Fruit fly (Drosophila melanogaster) whole organism, embryonic: ENCODE results near the gene Polr3E.

Experiments used
- Ada2b ChIP-seq: fragments of 200-800 bp; sonication (Bioruptor generic); IDR thresholded peaks from 2 replicates; pipeline ENCODE4 v1.3.6; 2022; ENCODE audit warnings: missing biosample characterization, missing genetic modification characterization
- Asciz ChIP-seq: fragments of 200-800 bp; sonication (Bioruptor generic); optimal IDR thresholded peaks from 2 replicates; lab custom pipeline; 2017; ENCODE audit warnings: missing biosample characterization, mild to moderate bottlenecking, missing genetic modification characterization, missing genetic modification reagents
- Awh ChIP-seq: fragments of 200-800 bp; sonication (Bioruptor generic); IDR thresholded peaks from 2 replicates; pipeline ENCODE4, ENCODE4 v1.3.6; 2022; ENCODE audit warnings: missing biosample characterization, missing genetic modification characterization
- CG10959 ChIP-seq: fragments of 200-800 bp; sonication (Bioruptor generic); IDR thresholded peaks from 2 replicates; pipeline ENCODE4 v1.3.6; 2022; ENCODE audit warnings: missing biosample characterization, missing genetic modification characterization
- CG15514 ChIP-seq: fragments of 200-800 bp; sonication (Bioruptor generic); optimal IDR thresholded peaks from 3 replicates; lab custom pipeline; 2017; ENCODE audit warnings: missing biosample characterization, missing genetic modification characterization, mild to moderate bottlenecking, moderate library complexity, missing genetic modification reagents
- CG15601 ChIP-seq: fragments of 200-800 bp; sonication (Bioruptor generic); optimal IDR thresholded peaks from 3 replicates; lab custom pipeline; 2019; ENCODE audit warnings: missing biosample characterization, mild to moderate bottlenecking, missing genetic modification characterization, moderate library complexity
- CG15696 ChIP-seq: fragments of 200-800 bp; sonication (Bioruptor generic); optimal IDR thresholded peaks from 2 replicates; lab custom pipeline; 2019; ENCODE audit warnings: missing biosample characterization, mild to moderate bottlenecking, missing genetic modification characterization, moderate library complexity
- CG1603 ChIP-seq: fragments of 200-800 bp; sonication (Bioruptor generic); optimal IDR thresholded peaks from 2 replicates; lab custom pipeline; 2019; ENCODE audit warnings: missing biosample characterization, mild to moderate bottlenecking, missing genetic modification characterization, moderate library complexity
- CG18764 ChIP-seq: fragments of 200-800 bp; sonication (Bioruptor generic); optimal IDR thresholded peaks from 3 replicates; lab custom pipeline; 2016; ENCODE audit warnings: missing biosample characterization, missing genetic modification characterization
- CG2889 ChIP-seq: fragments of 200-800 bp; sonication (Bioruptor generic); IDR thresholded peaks from 3 replicates; pipeline ENCODE4 v1.3.6; 2022; ENCODE audit warnings: missing biosample characterization, missing genetic modification characterization
- CG31441 ChIP-seq: fragments of 200-800 bp; sonication (Bioruptor generic); IDR thresholded peaks from 2 replicates; pipeline ENCODE4 v1.3.6; 2022; ENCODE audit warnings: missing biosample characterization, missing genetic modification characterization
- CG3838 ChIP-seq: fragments of 200-800 bp; sonication (Bioruptor generic); optimal IDR thresholded peaks from 3 replicates; lab custom pipeline; 2016; ENCODE audit warnings: missing biosample characterization, missing genetic modification characterization
- CG4424 ChIP-seq: fragments of 200-800 bp; sonication (Bioruptor generic); optimal IDR thresholded peaks from 3 replicates; lab custom pipeline; 2016; ENCODE audit warnings: missing biosample characterization, missing genetic modification characterization
- CG4617 ChIP-seq: fragments of 200-800 bp; sonication (Bioruptor generic); optimal IDR thresholded peaks from 3 replicates; lab custom pipeline; 2016; ENCODE audit warnings: missing biosample characterization, missing genetic modification characterization, borderline replicate concordance
- CG6272 ChIP-seq: fragments of 200-800 bp; sonication (Bioruptor generic); IDR thresholded peaks from 2 replicates; pipeline ENCODE4 v1.3.6; 2022; ENCODE audit warnings: missing biosample characterization, missing genetic modification characterization
- CG6683 ChIP-seq: fragments of 200-800 bp; sonication (Bioruptor generic); optimal IDR thresholded peaks from 2 replicates; lab custom pipeline; 2017; ENCODE audit warnings: missing biosample characterization, mild to moderate bottlenecking, missing genetic modification characterization, missing genetic modification reagents
- CG7556 ChIP-seq: fragments of 200-800 bp; sonication (Bioruptor generic); optimal IDR thresholded peaks from 2 replicates; lab custom pipeline; 2017; ENCODE audit warnings: missing biosample characterization, mild to moderate bottlenecking, missing genetic modification characterization
- Dad ChIP-seq: fragments of 200-800 bp; sonication (Bioruptor generic); optimal IDR thresholded peaks from 3 replicates; lab custom pipeline; 2016; ENCODE audit warnings: missing biosample characterization, missing genetic modification characterization
- Ets97D ChIP-seq: fragments of 200-800 bp; sonication (Bioruptor generic); optimal IDR thresholded peaks from 3 replicates; lab custom pipeline; 2016; ENCODE audit warnings: missing biosample characterization, missing genetic modification characterization
- HLH3B ChIP-seq: fragments of 200-800 bp; sonication (Bioruptor generic); IDR thresholded peaks from 2 replicates; pipeline ENCODE4 v1.3.6; 2022; ENCODE audit warnings: missing biosample characterization, missing genetic modification characterization
- HmgD ChIP-seq: fragments of 200-800 bp; sonication (Bioruptor generic); optimal IDR thresholded peaks from 3 replicates; lab custom pipeline; 2016; ENCODE audit warnings: missing biosample characterization, missing genetic modification characterization
- Lim3 ChIP-seq: fragments of 200-800 bp; sonication (Bioruptor generic); IDR thresholded peaks from 2 replicates; pipeline ENCODE4 v1.3.6; 2022; ENCODE audit warnings: missing biosample characterization, missing genetic modification characterization
- Lpt ChIP-seq: fragments of >200 bp; optimal IDR thresholded peaks from 2 replicates; lab custom pipeline; 2018; ENCODE audit warnings: missing biosample characterization, missing genetic modification characterization
- Nf-YB ChIP-seq: fragments of 200-800 bp; sonication (Bioruptor generic); optimal IDR thresholded peaks from 3 replicates; lab custom pipeline; 2019; ENCODE audit warnings: missing biosample characterization, mild to moderate bottlenecking, missing genetic modification characterization, moderate library complexity
- Stat92E ChIP-seq, 3 experiments: fragments of >200 bp in 2 of 3; fragments of 200-800 bp in 1 of 3; sonication (Bioruptor generic) in 1 of 3; optimal IDR thresholded peaks; 2 replicates each; lab custom pipeline; 2017 to 2019; ENCODE audit warnings: missing biosample characterization in 3 of 3, missing genetic modification characterization in 3 of 3, mild to moderate bottlenecking in 1 of 3, moderate library complexity in 1 of 3
- Taf1 ChIP-seq: fragments of 200-800 bp; sonication (Bioruptor generic); IDR thresholded peaks from 2 replicates; pipeline ENCODE4 v1.3.6; 2022; ENCODE audit warnings: missing biosample characterization, missing genetic modification characterization
- YL-1 ChIP-seq: fragments of 200-800 bp; sonication (Bioruptor generic); optimal IDR thresholded peaks from 3 replicates; lab custom pipeline; 2017; ENCODE audit warnings: missing biosample characterization, mild to moderate bottlenecking, missing genetic modification characterization
- ash1 ChIP-seq: fragments of 200-800 bp; sonication (Bioruptor generic); optimal IDR thresholded peaks from 2 replicates; lab custom pipeline; 2018; ENCODE audit warnings: missing biosample characterization, mild to moderate bottlenecking, missing genetic modification characterization
- bcd ChIP-seq: fragments of 200-800 bp; sonication (Bioruptor generic); optimal IDR thresholded peaks from 2 replicates; lab custom pipeline; 2017; ENCODE audit warnings: missing biosample characterization, mild to moderate bottlenecking, missing genetic modification characterization
- croc ChIP-seq: fragments of 200-800 bp; sonication (Bioruptor generic); conservative IDR thresholded peaks from 3 replicates; pipeline ENCODE4 v1.3.6; 2022; ENCODE audit warnings: missing biosample characterization, missing genetic modification characterization
- dimm ChIP-seq: fragments of 200-800 bp; sonication (Bioruptor generic); IDR thresholded peaks from 2 replicates; pipeline ENCODE4 v1.3.6; 2022; ENCODE audit warnings: missing biosample characterization, missing genetic modification characterization
- dpn ChIP-seq, 2 experiments: fragments of 200-800 bp; sonication (Bioruptor generic); optimal IDR thresholded peaks; 3 replicates each; lab custom pipeline; 2016; ENCODE audit warnings: missing biosample characterization in 2 of 2, missing genetic modification characterization in 2 of 2
- emc ChIP-seq: fragments of 200-800 bp; sonication (Bioruptor generic); optimal IDR thresholded peaks from 2 replicates; lab custom pipeline; 2016; ENCODE audit warnings: missing biosample characterization, missing genetic modification characterization
- fd96Cb ChIP-seq: fragments of 200-800 bp; sonication (Bioruptor generic); optimal IDR thresholded peaks from 2 replicates; lab custom pipeline; 2018; ENCODE audit warnings: missing biosample characterization, mild to moderate bottlenecking, missing genetic modification characterization, moderate library complexity
- gem ChIP-seq: fragments of 200-800 bp; sonication (Bioruptor generic); optimal IDR thresholded peaks from 2 replicates; lab custom pipeline; 2019; ENCODE audit warnings: missing biosample characterization, mild to moderate bottlenecking, missing genetic modification characterization, moderate library complexity
- gfzf ChIP-seq: fragments of 200-800 bp; sonication (Bioruptor generic); optimal IDR thresholded peaks from 2 replicates; lab custom pipeline; 2016; ENCODE audit warnings: missing biosample characterization, mild to moderate bottlenecking, missing genetic modification characterization, moderate library complexity
- grn ChIP-seq: fragments of 200-800 bp; sonication (Bioruptor generic); optimal IDR thresholded peaks from 3 replicates; lab custom pipeline; 2017; ENCODE audit warnings: missing biosample characterization, missing genetic modification characterization
- gro ChIP-seq: fragments of 200-800 bp; sonication (Bioruptor generic); optimal IDR thresholded peaks from 2 replicates; lab custom pipeline; 2016; ENCODE audit warnings: missing biosample characterization, missing genetic modification characterization
- gsb ChIP-seq: fragments of 200-800 bp; sonication (Bioruptor generic); IDR thresholded peaks from 2 replicates; pipeline ENCODE4 v1.3.6; 2022; ENCODE audit warnings: missing biosample characterization, missing genetic modification characterization
- ham ChIP-seq: fragments of 200-800 bp; sonication (Bioruptor generic); IDR thresholded peaks from 2 replicates; pipeline ENCODE4 v1.3.6; 2022; ENCODE audit warnings: missing biosample characterization, missing genetic modification characterization
- mirr ChIP-seq: fragments of 200-800 bp; sonication (Bioruptor generic); optimal IDR thresholded peaks from 3 replicates; lab custom pipeline; 2018; ENCODE audit warnings: missing biosample characterization, mild to moderate bottlenecking, missing genetic modification characterization
- salm ChIP-seq: fragments of 200-800 bp; sonication (Bioruptor generic); optimal IDR thresholded peaks from 2 replicates; lab custom pipeline; 2018; ENCODE audit warnings: missing biosample characterization, mild to moderate bottlenecking, missing genetic modification characterization
- slbo ChIP-seq: fragments of 200-800 bp; sonication (Bioruptor generic); IDR thresholded peaks from 2 replicates; pipeline ENCODE4 v1.3.6; 2022; ENCODE audit warnings: missing biosample characterization, missing genetic modification characterization
- tx ChIP-seq: fragments of 200-800 bp; sonication (Bioruptor generic); optimal IDR thresholded peaks from 2 replicates; lab custom pipeline; 2016; ENCODE audit warnings: missing biosample characterization, missing genetic modification characterization
- wor ChIP-seq: fragments of 200-800 bp; sonication (Bioruptor generic); IDR thresholded peaks from 2 replicates; pipeline ENCODE4 v1.3.6; 2022; ENCODE audit warnings: missing biosample characterization, missing genetic modification characterization

The Polr3E gene

dm6 chr3L:21027657-21028255 lies 3.9 kb upstream of the Polr3E start, which contains the start of gene Pdss2 (continued):
- TF ChIP-seq dimm (GFP tag; lab: Robert Waterston, UW): no peak
- TF ChIP-seq fd96Cb (tag; lab: Kevin White, UChicago): peak; percentile 54
- peak; percentile 77 for TF ChIP-seq CG15696 (tag; lab: Kevin White, UChicago)
- TF ChIP-seq, all 482 proteins: peak for 389

dm6 chr3L:21034103-21034280 lies 2.4 kb downstream of the Polr3E start, which contains the start of gene CG10581:
CG10581 (minus strand) TSS chr3L:21034203.
- TF ChIP-seq gfzf (peak; percentile 22), bcd (GFP tag; lab: Kevin White, UChicago) (no peak)

- TF ChIP-seq Awh (no peak), Nf-YB (GFP tag; lab: Kevin White, UChicago) (peak; percentile 1), ash1 (GFP tag; lab: Kevin White, UChicago) (peak; percentile 67), Taf1 (no peak), CG2889 (GFP tag; lab: Robert Waterston, UW) (no peak), slbo (GFP tag; lab: Robert Waterston, UW) (no peak), CG6272 (no peak), Dad (GFP tag; lab: Kevin White, UChicago) (no peak), emc (GFP tag; lab: Kevin White, UChicago) (no peak), croc (GFP tag; lab: Robert Waterston, UW) (no peak), CG1603 (peak; percentile 62), CG6683 (GFP tag; lab: Kevin White, UChicago) (peak; percentile 8), gem (tag; lab: Kevin White, UChicago) (peak; percentile 46), CG3838 (GFP tag; lab: Kevin White, UChicago) (no peak), CG7556 (GFP tag; lab: Kevin White, UChicago) (peak; percentile 26), CG4617 (GFP tag; lab: Kevin White, UChicago) (peak; percentile 12), CG18764 (GFP tag; lab: Kevin White, UChicago) (no peak), grn (no peak), CG31441 (0 out of 2 replicates have a peak, but pooled peaks have one; percentile 25), Ada2b (no peak), YL-1 (GFP tag; lab: Kevin White, UChicago) (peak; percentile 48), dpn (GFP tag; optimal IDR thresholded peaks at IDR 0.05; lab: Kevin White, UChicago) (no peak), salm (tag; lab: Kevin White, UChicago) (peak; percentile 5), gsb (GFP tag; lab: Robert Waterston, UW) (no peak), HmgD (peak; percentile 17), CG4424 (no peak), CG15514 (GFP tag; lab: Kevin White, UChicago) (peak; percentile 98), Lim3 (GFP tag; lab: Robert Waterston, UW) (no peak), Ets97D (GFP tag; lab: Kevin White, UChicago) (peak; percentile 57), HLH3B (GFP tag; lab: Robert Waterston, UW) (no peak), mirr (GFP tag; lab: Kevin White, UChicago) (peak; percentile 42), tx (GFP tag; lab: Kevin White, UChicago) (no peak), Stat92E (GFP tag; optimal IDR thresholded peaks at IDR 0.05; lab: Kevin White, UChicago) (peak in 1 of 3 experiments; percentile 94), gro (GFP tag; lab: Kevin White, UChicago) (peak; percentile 25), Lpt (GFP tag; lab: Kevin White, UChicago) (no peak), Asciz (GFP tag; lab: Kevin White, UChicago) (no peak), ham (GFP tag; lab: Robert Waterston, UW) (no peak), CG15601 (tag; lab: Kevin White, UChicago) (peak; percentile 49), CG10959 (GFP tag; lab: Robert Waterston, UW) (no peak), wor (GFP tag; lab: Robert Waterston, UW) (no peak)
Measured at dm6 chr3L:21034281-21035221, 2.9 kb downstream of the Polr3E start, which contains the start of gene siz. siz (plus strand) TSS chr3L:21034535.
